Fruit fly (Drosophila melanogaster) whole organism, embryonic: ENCODE data around the gene nod.

ENCODE experiments used
- ATbp ChIP-seq: fragments of 200-800 bp; sonication (Bioruptor generic); optimal IDR thresholded peaks from 2 replicates; lab custom pipeline; 2017; ENCODE audit warnings: missing biosample characterization, mild to moderate bottlenecking, missing genetic modification characterization, missing genetic modification reagents
- Atf-2 ChIP-seq: fragments of 200-800 bp; sonication (Bioruptor generic); optimal IDR thresholded peaks from 2 replicates; lab custom pipeline; 2016; ENCODE audit warnings: missing biosample characterization, missing genetic modification characterization
- Atf6 ChIP-seq: fragments of 200-800 bp; sonication (Bioruptor generic); IDR thresholded peaks from 2 replicates; pipeline ENCODE4 v1.3.6; 2022; ENCODE audit warnings: missing biosample characterization, missing genetic modification characterization
- C15 ChIP-seq: fragments of 200-800 bp; sonication (Bioruptor generic); IDR thresholded peaks from 3 replicates; pipeline ENCODE4 v1.3.6; 2022; ENCODE audit warnings: missing biosample characterization, missing genetic modification characterization
- CG10209 ChIP-seq: fragments of 200-800 bp; sonication (Bioruptor generic); optimal IDR thresholded peaks from 3 replicates; lab custom pipeline; 2017; ENCODE audit warnings: missing biosample characterization, mild to moderate bottlenecking, missing genetic modification characterization, missing genetic modification reagents
- CG10462 ChIP-seq: fragments of 200-800 bp; sonication (Bioruptor generic); optimal IDR thresholded peaks from 2 replicates; lab custom pipeline; 2016; ENCODE audit warnings: missing biosample characterization, missing genetic modification characterization
- CG12659 ChIP-seq: fragments of 200-800 bp; sonication (Bioruptor generic); optimal IDR thresholded peaks from 3 replicates; lab custom pipeline; 2017; ENCODE audit warnings: mild to moderate bottlenecking, missing biosample characterization, missing genetic modification reagents, missing genetic modification characterization
- CG16813 ChIP-seq: fragments of 200-800 bp; sonication (Bioruptor generic); IDR thresholded peaks from 3 replicates; pipeline ENCODE4 v1.3.6; 2022; ENCODE audit warnings: missing biosample characterization, missing genetic modification characterization; ENCODE audit not compliant: partially characterized antibody
- CG1792 ChIP-seq: fragments of 200-800 bp; sonication (Bioruptor generic); optimal IDR thresholded peaks from 2 replicates; lab custom pipeline; 2016; ENCODE audit warnings: missing biosample characterization, missing genetic modification characterization
- CG18599 ChIP-seq: fragments of 200-800 bp; sonication (Bioruptor generic); optimal IDR thresholded peaks from 3 replicates; lab custom pipeline; 2017; ENCODE audit warnings: missing biosample characterization, missing genetic modification characterization, mild to moderate bottlenecking, moderate library complexity, missing genetic modification reagents
- CG2712 ChIP-seq: fragments of 200-800 bp; optimal IDR thresholded peaks from 3 replicates; lab custom pipeline; 2019; ENCODE audit warnings: missing biosample characterization, mild to moderate bottlenecking, missing genetic modification characterization, moderate library complexity
- CG3726 ChIP-seq: fragments of 200-800 bp; sonication (Bioruptor generic); IDR thresholded peaks from 3 replicates; pipeline ENCODE4, ENCODE4 v1.3.6; 2022; ENCODE audit warnings: missing biosample characterization, missing genetic modification characterization
- CG3995 ChIP-seq: fragments of 200-800 bp; sonication (Bioruptor generic); optimal IDR thresholded peaks from 3 replicates; lab custom pipeline; 2016; ENCODE audit warnings: missing biosample characterization, missing genetic modification characterization
- CG9876 ChIP-seq: fragments of 200-800 bp; sonication (Bioruptor generic); optimal IDR thresholded peaks from 2 replicates; lab custom pipeline; 2016; ENCODE audit warnings: missing biosample characterization, missing genetic modification characterization
- CG9932 ChIP-seq: fragments of 200-800 bp; sonication (Bioruptor generic); IDR thresholded peaks from 2 replicates; pipeline ENCODE4 v1.3.6; 2022; ENCODE audit warnings: missing biosample characterization, missing genetic modification characterization
- CrebB ChIP-seq: fragments of 200-800 bp; sonication (Bioruptor generic); optimal IDR thresholded peaks from 3 replicates; lab custom pipeline; 2018; ENCODE audit warnings: missing biosample characterization, mild to moderate bottlenecking, missing genetic modification characterization
- D19A ChIP-seq: fragments of 200-800 bp; optimal IDR thresholded peaks from 3 replicates; lab custom pipeline; 2019; ENCODE audit warnings: missing biosample characterization, mild to moderate bottlenecking, missing genetic modification characterization, moderate library complexity
- E2f2 ChIP-seq: fragments of 200-800 bp; sonication (Bioruptor generic); IDR thresholded peaks from 2 replicates; pipeline ENCODE4 v1.3.6; 2022; ENCODE audit warnings: missing biosample characterization, missing genetic modification characterization
- MESR4 ChIP-seq: fragments of 200-800 bp; sonication (Bioruptor generic); optimal IDR thresholded peaks from 2 replicates; lab custom pipeline; 2018; ENCODE audit warnings: missing biosample characterization, mild to moderate bottlenecking, missing genetic modification characterization, moderate library complexity
- Mes4 ChIP-seq: fragments of 200-800 bp; sonication (Bioruptor generic); optimal IDR thresholded peaks from 2 replicates; lab custom pipeline; 2016; ENCODE audit warnings: missing biosample characterization, missing genetic modification characterization
- NC2α ChIP-seq: fragments of 200-800 bp; sonication (Bioruptor generic); optimal IDR thresholded peaks from 2 replicates; lab custom pipeline; 2016; ENCODE audit warnings: missing biosample characterization, missing genetic modification characterization
- NC2β ChIP-seq: fragments of 200-800 bp; sonication (Bioruptor generic); optimal IDR thresholded peaks from 2 replicates; lab custom pipeline; 2016; ENCODE audit warnings: missing biosample characterization, missing genetic modification characterization
- Sry-δ ChIP-seq: fragments of 200-800 bp; sonication (Bioruptor generic); optimal IDR thresholded peaks from 2 replicates; lab custom pipeline; 2016; ENCODE audit warnings: missing biosample characterization, missing genetic modification characterization
- Stat92E ChIP-seq, 3 experiments: fragments of >200 bp in 2 of 3; fragments of 200-800 bp in 1 of 3; sonication (Bioruptor generic) in 1 of 3; optimal IDR thresholded peaks; 2 replicates each; lab custom pipeline; 2017 to 2019; ENCODE audit warnings: missing biosample characterization in 3 of 3, missing genetic modification characterization in 3 of 3, mild to moderate bottlenecking in 1 of 3, moderate library complexity in 1 of 3
- Xrp1 ChIP-seq: fragments of 200-800 bp; sonication (Bioruptor generic); IDR thresholded peaks from 2 replicates; pipeline ENCODE4 v1.3.6; 2022; ENCODE audit warnings: missing biosample characterization, missing genetic modification characterization
- YL-1 ChIP-seq: fragments of 200-800 bp; sonication (Bioruptor generic); optimal IDR thresholded peaks from 3 replicates; lab custom pipeline; 2017; ENCODE audit warnings: missing biosample characterization, mild to moderate bottlenecking, missing genetic modification characterization
- abd-A ChIP-seq: fragments of 200-800 bp; sonication (Bioruptor generic); optimal IDR thresholded peaks from 3 replicates; lab custom pipeline; 2019; ENCODE audit warnings: missing biosample characterization, mild to moderate bottlenecking, missing genetic modification characterization, moderate library complexity
- ap ChIP-seq: fragments of 200-800 bp; sonication (Bioruptor generic); IDR thresholded peaks from 2 replicates; pipeline ENCODE4 v1.3.6; 2022; ENCODE audit warnings: missing biosample characterization, missing genetic modification characterization
- az2 ChIP-seq: fragments of 200-800 bp; sonication (Bioruptor generic); optimal IDR thresholded peaks from 3 replicates; lab custom pipeline; 2016; ENCODE audit warnings: missing biosample characterization, missing genetic modification characterization
- bowl ChIP-seq: fragments of 200-800 bp; sonication (Bioruptor generic); IDR thresholded peaks from 2 replicates; pipeline ENCODE4 v1.3.6; 2022; ENCODE audit warnings: missing biosample characterization, missing genetic modification characterization
- cg ChIP-seq: fragments of 200-800 bp; sonication (Bioruptor generic); optimal IDR thresholded peaks from 3 replicates; lab custom pipeline; 2019; ENCODE audit warnings: missing biosample characterization, mild to moderate bottlenecking, missing genetic modification characterization, moderate library complexity
- chif ChIP-seq, 2 experiments: fragments of 200-800 bp; sonication (Bioruptor generic); optimal IDR thresholded peaks; 3 replicates each; lab custom pipeline; 2016; ENCODE audit warnings: missing biosample characterization in 2 of 2, missing genetic modification characterization in 2 of 2
- ci ChIP-seq: fragments of 200-800 bp; sonication (Bioruptor generic); IDR thresholded peaks from 3 replicates; pipeline ENCODE4 v1.3.6; 2022; ENCODE audit warnings: missing biosample characterization, missing genetic modification characterization
- emc ChIP-seq: fragments of 200-800 bp; sonication (Bioruptor generic); optimal IDR thresholded peaks from 2 replicates; lab custom pipeline; 2016; ENCODE audit warnings: missing biosample characterization, missing genetic modification characterization
- ewg ChIP-seq: fragments of 200-800 bp; sonication (Bioruptor generic); optimal IDR thresholded peaks from 3 replicates; lab custom pipeline; 2017; ENCODE audit warnings: mild to moderate bottlenecking, missing biosample characterization, missing genetic modification reagents, missing genetic modification characterization
- her ChIP-seq: fragments of 200-800 bp; sonication (Bioruptor generic); optimal IDR thresholded peaks from 2 replicates; lab custom pipeline; 2016; ENCODE audit warnings: missing biosample characterization, missing genetic modification characterization
- mld ChIP-seq: fragments of 200-800 bp; sonication (Bioruptor generic); IDR thresholded peaks from 3 replicates; pipeline ENCODE4 v1.3.6; 2022; ENCODE audit warnings: missing biosample characterization, missing genetic modification characterization; ENCODE audit not compliant: partially characterized antibody
- nmo ChIP-seq: fragments of 200-800 bp; sonication (Bioruptor generic); optimal IDR thresholded peaks from 2 replicates; lab custom pipeline; 2018; ENCODE audit warnings: missing biosample characterization, mild to moderate bottlenecking, missing genetic modification characterization, moderate library complexity
- otp ChIP-seq: fragments of 200-800 bp; sonication (Bioruptor generic); IDR thresholded peaks from 3 replicates; pipeline ENCODE4, ENCODE4 v1.3.6; 2022; ENCODE audit warnings: missing biosample characterization, missing genetic modification characterization
- pita ChIP-seq: fragments of 200-800 bp; sonication (Bioruptor generic); optimal IDR thresholded peaks from 2 replicates; lab custom pipeline; 2017; ENCODE audit warnings: missing biosample characterization, mild to moderate bottlenecking, missing genetic modification characterization
- pnt ChIP-seq: fragments of 200-800 bp; sonication (Bioruptor generic); optimal IDR thresholded peaks from 3 replicates; lab custom pipeline; 2016; ENCODE audit warnings: missing biosample characterization, missing genetic modification characterization
- prd ChIP-seq, 3 experiments: fragments of >200 bp in 2 of 3; fragments of 200-800 bp in 1 of 3; sonication (Bioruptor generic) in 1 of 3; optimal IDR thresholded peaks in 2 of 3; IDR thresholded peaks in 1 of 3; 2 replicates in 2 of 3; 3 replicates in 1 of 3; pipeline versions ENCODE4 v1.3.6 to Lab custom; 2017 to 2022; ENCODE audit warnings: missing biosample characterization in 1 of 3, missing genetic modification characterization in 1 of 3
- psq ChIP-seq: fragments of 200-800 bp; sonication (Bioruptor generic); optimal IDR thresholded peaks from 2 replicates; lab custom pipeline; 2017; ENCODE audit warnings: missing biosample characterization, missing genetic modification characterization
- pum ChIP-seq: fragments of 200-800 bp; sonication (Bioruptor generic); optimal IDR thresholded peaks from 2 replicates; lab custom pipeline; 2016; ENCODE audit warnings: missing biosample characterization, missing genetic modification characterization
- slbo ChIP-seq: fragments of 200-800 bp; sonication (Bioruptor generic); IDR thresholded peaks from 2 replicates; pipeline ENCODE4 v1.3.6; 2022; ENCODE audit warnings: missing biosample characterization, missing genetic modification characterization
- sna ChIP-seq: fragments of 200-800 bp; sonication (Bioruptor generic); IDR thresholded peaks from 2 replicates; pipeline ENCODE4 v1.3.6; 2022; ENCODE audit warnings: missing biosample characterization, missing genetic modification characterization; ENCODE audit not compliant: partially characterized antibody
- sr ChIP-seq: fragments of 200-800 bp; sonication (Bioruptor generic); IDR thresholded peaks from 3 replicates; pipeline ENCODE4 v1.3.6; 2022; ENCODE audit warnings: missing biosample characterization, missing genetic modification characterization
- sug ChIP-seq: fragments of 200-800 bp; optimal IDR thresholded peaks from 2 replicates; lab custom pipeline; 2019; ENCODE audit warnings: missing biosample characterization, mild to moderate bottlenecking, missing genetic modification characterization, moderate library complexity
- tx ChIP-seq: fragments of 200-800 bp; sonication (Bioruptor generic); optimal IDR thresholded peaks from 2 replicates; lab custom pipeline; 2016; ENCODE audit warnings: missing biosample characterization, missing genetic modification characterization
- vnd ChIP-seq: fragments of 200-800 bp; sonication (Bioruptor generic); IDR thresholded peaks from 3 replicates; pipeline ENCODE4 v1.3.6; 2022; ENCODE audit warnings: missing biosample characterization, missing genetic modification characterization; ENCODE audit not compliant: partially characterized antibody
- vvl ChIP-seq: fragments of 200-800 bp; sonication (Bioruptor generic); IDR thresholded peaks from 2 replicates; pipeline ENCODE4 v1.3.6; 2022; ENCODE audit warnings: missing biosample characterization, missing genetic modification characterization

nod gene

DNA sequence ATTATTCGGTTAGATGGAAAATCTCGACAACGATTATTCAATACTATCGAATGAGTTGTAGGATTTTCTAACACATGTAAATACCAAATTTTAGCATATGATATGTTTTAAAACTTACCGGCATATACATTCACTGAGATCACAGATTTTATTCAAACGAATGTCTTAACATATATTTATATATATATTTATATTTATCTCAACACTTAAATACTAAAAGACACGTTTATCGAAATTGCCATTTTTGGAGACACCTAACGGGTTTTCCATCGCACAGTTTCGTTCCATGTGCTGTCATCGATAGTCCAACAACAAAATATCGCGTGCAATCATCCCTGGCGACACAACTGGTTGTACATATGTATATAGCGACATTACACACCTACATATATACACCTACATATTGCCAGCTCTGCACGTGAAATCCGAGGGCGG lies 31.1 kb downstream of the nod start, which contains the start of the genes CG2247 and CG1703 (continued):
- no peak for TF ChIP-seq CG3726 (GFP tag; lab: Robert Waterston, UW)
- TF ChIP-seq D19A (tag; lab: Kevin White, UChicago), result peak; percentile 10
- TF ChIP-seq slbo (GFP tag; lab: Robert Waterston, UW), result no peak
- no peak for TF ChIP-seq pnt (GFP tag; lab: Kevin White, UChicago)
- TF ChIP-seq Sry-δ (GFP tag; lab: Kevin White, UChicago), result peak; percentile 75
- no peak for TF ChIP-seq abd-A
- TF ChIP-seq CG16813 (GFP tag; lab: Robert Waterston, UW), result peak; percentile 82
- TF ChIP-seq ATbp, result no peak
- TF ChIP-seq pita, result no peak
- TF ChIP-seq nmo, result peak; percentile 62
- no peak for TF ChIP-seq sr (GFP tag; lab: Robert Waterston, UW)
- TF ChIP-seq ap (GFP tag; lab: Robert Waterston, UW), result no peak
- no peak for TF ChIP-seq psq (GFP tag; lab: Kevin White, UChicago)
- TF ChIP-seq az2 (GFP tag; lab: Kevin White, UChicago), result no peak
- TF ChIP-seq cg (GFP tag; lab: Kevin White, UChicago), result no peak
- TF ChIP-seq vnd (GFP tag; lab: Robert Waterston, UW), result peak; percentile 76
- TF ChIP-seq ewg (GFP tag; lab: Kevin White, UChicago), result no peak
- no peak for TF ChIP-seq tx
- TF ChIP-seq her (GFP tag; lab: Kevin White, UChicago), result no peak
- peak; percentile 60 for TF ChIP-seq CG2712 (tag; lab: Kevin White, UChicago)
- no peak; the same call in 1 of the 2 replicates for TF ChIP-seq E2f2 (GFP tag; lab: Robert Waterston, UW)
- peak; percentile 73 for TF ChIP-seq CG12659 (GFP tag; lab: Kevin White, UChicago)
- no peak for TF ChIP-seq Atf-2 (GFP tag; lab: Kevin White, UChicago)
- no peak for TF ChIP-seq CG3995 (GFP tag; lab: Kevin White, UChicago)
- no peak for TF ChIP-seq CG9876 (GFP tag; lab: Kevin White, UChicago)
- TF ChIP-seq CG10209 (GFP tag; lab: Kevin White, UChicago), result no peak
- TF ChIP-seq chif (GFP tag; optimal IDR thresholded peaks at IDR 0.05; lab: Kevin White, UChicago), result no peak
- TF ChIP-seq CG18599, result no peak
- no peak for TF ChIP-seq Atf6 (GFP tag; lab: Robert Waterston, UW)
- TF ChIP-seq NC2β (GFP tag; lab: Kevin White, UChicago), result no peak
- no peak for TF ChIP-seq CG10462 (GFP tag; lab: Kevin White, UChicago)
- TF ChIP-seq CG1792 (GFP tag; lab: Kevin White, UChicago), result no peak
- TF ChIP-seq CG9932 (GFP tag; lab: Robert Waterston, UW), result no peak
- 0 out of 3 replicates have a peak, but pooled peaks have one; percentile 44 for TF ChIP-seq mld (GFP tag; lab: Robert Waterston, UW)
- TF ChIP-seq sug (tag; lab: Kevin White, UChicago), result peak; percentile 30
- peak; percentile 71 for TF ChIP-seq sna
- no peak for TF ChIP-seq NC2α (GFP tag; lab: Kevin White, UChicago)
- TF ChIP-seq prd (optimal IDR thresholded peaks at IDR 0.05; lab: Kevin White, UChicago), result no peak
- no peak for TF ChIP-seq prd (GFP tag; IDR thresholded peaks at IDR 0.05; lab: Robert Waterston, UW)
- TF ChIP-seq YL-1 (GFP tag; lab: Kevin White, UChicago), result peak; percentile 40
- TF ChIP-seq vvl, result no peak
- TF ChIP-seq Xrp1 (GFP tag; lab: Robert Waterston, UW), result no peak
- TF ChIP-seq emc (GFP tag; lab: Kevin White, UChicago), result no peak
- TF ChIP-seq Stat92E (GFP tag; optimal IDR thresholded peaks at IDR 0.05; lab: Kevin White, UChicago), result no peak
- no peak for TF ChIP-seq pum
- no peak for TF ChIP-seq C15 (GFP tag; lab: Robert Waterston, UW)
- TF ChIP-seq bowl, result no peak
- no peak for TF ChIP-seq otp (GFP tag; lab: Robert Waterston, UW)
- no peak for TF ChIP-seq MESR4 (GFP tag; lab: Kevin White, UChicago)
- no peak for TF ChIP-seq Mes4 (GFP tag; lab: Kevin White, UChicago)
- no peak for TF ChIP-seq CrebB (tag; lab: Kevin White, UChicago)
- no peak for TF ChIP-seq ci (GFP tag; lab: Robert Waterston, UW)
